Worm (Caenorhabditis elegans): ENCODE data around the gene C54D2.6.

The C54D2.6 gene

ce11 chrX:7881307-7881706 is 34.0 kb upstream of the C54D2.6 start:
- TF ChIP-seq C16A3.4 (tag; optimal IDR thresholded peaks at IDR 0.05) (no peak), nhr-20 (tag; optimal IDR thresholded peaks at IDR 0.05) (no peak), fkh-10 (GFP tag; optimal IDR thresholded peaks at IDR 0.05) (no peak), mef-2 (tag; optimal IDR thresholded peaks at IDR 0.05) (no peak), nhr-85 (tag) (no peak), pax-3 (tag; optimal IDR thresholded peaks at IDR 0.05) (no peak), fkh-4 (tag; optimal IDR thresholded peaks at IDR 0.05; ENCODE audit: borderline replicate concordance) (no peak), hlh-17 (GFP tag; optimal IDR thresholded peaks at IDR 0.05; ENCODE audit: borderline replicate concordance) (no peak), lir-3 (tag; optimal IDR thresholded peaks at IDR 0.05; ENCODE audit: poor library complexity) (no peak), ceh-88 (GFP tag; IDR thresholded peaks at IDR 0.05) (no peak), fkh-8 (tag; optimal IDR thresholded peaks at IDR 0.05) (no peak), zip-4 (GFP tag; optimal IDR thresholded peaks at IDR 0.05) (no peak), nhr-11 (tag; optimal IDR thresholded peaks at IDR 0.05) (no peak), mdl-1 (tag; optimal IDR thresholded peaks at IDR 0.05) (no peak), nhr-12 (tag; optimal IDR thresholded peaks at IDR 0.05) (no peak), ceh-8 (GFP tag; optimal IDR thresholded peaks at IDR 0.05) (no peak), ets-5 (GFP tag; IDR thresholded peaks at IDR 0.05) (no peak), elt-2 (tag; optimal IDR thresholded peaks at IDR 0.05) (no peak), lin-35 (GFP tag; optimal IDR thresholded peaks at IDR 0.05) (no peak)

ce11 chrX:7880848-7881247 is 33.5 kb upstream of the C54D2.6 start, which contains the start of gene C39D10.8:
TSS of gene C39D10.8 (minus strand) at chrX:7880948.
- no peak for TF ChIP-seq nhr-28 (tag; optimal IDR thresholded peaks at IDR 0.05)
- TF ChIP-seq hlh-17 (GFP tag; optimal IDR thresholded peaks at IDR 0.05; ENCODE audit: borderline replicate concordance), result no peak
- peak; percentile 17 for TF ChIP-seq blmp-1 (tag; optimal IDR thresholded peaks at IDR 0.05)
- no peak for TF ChIP-seq zag-1 (tag; optimal IDR thresholded peaks at IDR 0.05)
- no peak for TF ChIP-seq zip-4 (GFP tag; optimal IDR thresholded peaks at IDR 0.05)
- no peak for TF ChIP-seq lin-15B (tag; optimal IDR thresholded peaks at IDR 0.05)
- no peak for TF ChIP-seq nhr-20 (tag; optimal IDR thresholded peaks at IDR 0.05)
- TF ChIP-seq unc-30 (tag; optimal IDR thresholded peaks at IDR 0.05), result no peak
- no peak for TF ChIP-seq skn-1 (tag; optimal IDR thresholded peaks at IDR 0.05)
- no peak for TF ChIP-seq dpl-1 (GFP tag; optimal IDR thresholded peaks at IDR 0.05)
- TF ChIP-seq isw-1 (GFP tag; IDR thresholded peaks at IDR 0.05), result no peak
- peak in 1 of 6 experiments; percentile 2 for TF ChIP-seq elt-3 (tag; optimal IDR thresholded peaks at IDR 0.05)
- no peak for TF ChIP-seq ets-5 (GFP tag; IDR thresholded peaks at IDR 0.05)
- TF ChIP-seq mep-1 (tag; optimal IDR thresholded peaks at IDR 0.05), result no peak
- no peak for TF ChIP-seq lsy-2 (tag; optimal IDR thresholded peaks at IDR 0.05)
- no peak for TF ChIP-seq ces-1 (GFP tag; optimal IDR thresholded peaks at IDR 0.05)
- TF ChIP-seq ceh-88 (GFP tag; IDR thresholded peaks at IDR 0.05), result no peak
- no peak for TF ChIP-seq efl-1 (optimal IDR thresholded peaks at IDR 0.05)
- TF ChIP-seq efl-1 (GFP tag; optimal IDR thresholded peaks at IDR 0.05 in 1 of 2), result no peak
- peak; percentile 21 for TF ChIP-seq lin-14 (GFP tag; optimal IDR thresholded peaks at IDR 0.05)
- no peak for TF ChIP-seq jun-1 (tag; optimal IDR thresholded peaks at IDR 0.05)
- no peak for TF ChIP-seq sox-4 (tag; optimal IDR thresholded peaks at IDR 0.05)
- no peak for TF ChIP-seq alr-1 (tag; optimal IDR thresholded peaks at IDR 0.05; ENCODE audit: borderline replicate concordance)

ce11 chrX:7875854-7876253 is 28.5 kb upstream of the C54D2.6 start, which contains the start of gene cca-1:
TSS of gene cca-1 (minus strand) at chrX:7875954.
- no peak for TF ChIP-seq sox-4 (tag; optimal IDR thresholded peaks at IDR 0.05)
- no peak for TF ChIP-seq ets-5 (GFP tag; IDR thresholded peaks at IDR 0.05)
- TF ChIP-seq swsn-7 (tag; optimal IDR thresholded peaks at IDR 0.05), result no peak
- no peak for TF ChIP-seq ztf-4 (tag; optimal IDR thresholded peaks at IDR 0.05)
- no peak for TF ChIP-seq nhr-47 (tag; optimal IDR thresholded peaks at IDR 0.05)
- no peak for TF ChIP-seq egl-27 (tag; optimal IDR thresholded peaks at IDR 0.05)
- no peak for TF ChIP-seq ama-1 (optimal IDR thresholded peaks at IDR 0.05)
- no peak for TF ChIP-seq nhr-20 (tag; optimal IDR thresholded peaks at IDR 0.05)
- no peak for TF ChIP-seq aly-2 (tag; optimal IDR thresholded peaks at IDR 0.05)
- TF ChIP-seq nhr-76 (tag; optimal IDR thresholded peaks at IDR 0.05), result no peak
- no peak for TF ChIP-seq fkh-10 (GFP tag; optimal IDR thresholded peaks at IDR 0.05)
- TF ChIP-seq zag-1 (tag; optimal IDR thresholded peaks at IDR 0.05), result no peak
- no peak for TF ChIP-seq dpl-1 (GFP tag; optimal IDR thresholded peaks at IDR 0.05)
- no peak for TF ChIP-seq ceh-90 (tag; optimal IDR thresholded peaks at IDR 0.05)
- TF ChIP-seq C04F5.9 (tag; optimal IDR thresholded peaks at IDR 0.05), result no peak
- TF ChIP-seq nhr-84 (tag; optimal IDR thresholded peaks at IDR 0.05), result no peak
- no peak for TF ChIP-seq nhr-12 (tag; optimal IDR thresholded peaks at IDR 0.05)
- no peak for TF ChIP-seq lir-3 (tag; optimal IDR thresholded peaks at IDR 0.05; ENCODE audit: poor library complexity)
- TF ChIP-seq ceh-82 (tag; optimal IDR thresholded peaks at IDR 0.05), result no peak
